Worm (Caenorhabditis elegans) whole organism, mixed stage, embryonic: ENCODE results near the gene Y37E11AL.3.

Experiments used
- drap-1 ChIP-seq: fragments of 200-800 bp; sonication (Bioruptor generic); optimal IDR thresholded peaks from 3 replicates; lab custom pipeline; 2018; ENCODE audit warnings: mild to moderate bottlenecking, missing genetic modification characterization, missing compliant biosample characterization
- mab-5 ChIP-seq: fragments of 150-350 bp; optimal IDR thresholded peaks from 2 replicates; lab custom pipeline; 2014; ENCODE audit warnings: missing biosample characterization, missing genetic modification characterization
- nhr-28 ChIP-seq: fragments of 150-350 bp; optimal IDR thresholded peaks from 2 replicates; lab custom pipeline; 2014; ENCODE audit warnings: missing biosample characterization, missing genetic modification characterization
- tbx-8 ChIP-seq: fragments of 200-800 bp; sonication (Bioruptor generic); optimal IDR thresholded peaks from 2 replicates; lab custom pipeline; 2018; ENCODE audit warnings: mild to moderate bottlenecking, missing genetic modification characterization, moderate library complexity, missing compliant biosample characterization
- unc-62 ChIP-seq: fragments of 150-350 bp; optimal IDR thresholded peaks from 2 replicates; lab custom pipeline; 2014; ENCODE audit warnings: missing biosample characterization, missing genetic modification reagents, missing genetic modification characterization
- ztf-11 ChIP-seq: fragments of 150-350 bp; optimal IDR thresholded peaks from 2 replicates; lab custom pipeline; 2014; ENCODE audit warnings: missing biosample characterization, missing genetic modification characterization

- TF ChIP-seq mab-5 (tag; lab: Kevin White, UChicago) (no peak), nhr-28 (tag; lab: Kevin White, UChicago) (no peak), drap-1 (GFP tag; lab: Kevin White, UChicago) (no peak), unc-62 (GFP tag; lab: Kevin White, UChicago) (no peak), ztf-11 (tag; lab: Kevin White, UChicago) (no peak), tbx-8 (GFP tag; lab: Kevin White, UChicago) (no peak)
Observed at ce11 chrIV:3661117-3661634, 33.6 kb upstream of the Y37E11AL.3 start.
